Fruit fly (Drosophila melanogaster) whole organism, adult: ENCODE measurements around the gene rtv.

Experiments
- CG11617 ChIP-seq: fragments of 200-800 bp; sonication (Bioruptor generic); optimal IDR thresholded peaks from 2 replicates; lab custom pipeline; 2017; ENCODE audit warnings: mild to moderate bottlenecking, missing biosample characterization, missing genetic modification reagents, missing genetic modification characterization
- CG12768 ChIP-seq: fragments of 200-800 bp; sonication (Bioruptor generic); optimal IDR thresholded peaks from 2 replicates; lab custom pipeline; 2017; ENCODE audit warnings: missing biosample characterization, missing genetic modification characterization, mild to moderate bottlenecking, moderate library complexity, missing genetic modification reagents
- CG14711 ChIP-seq: fragments of 200-800 bp; sonication (Bioruptor generic); optimal IDR thresholded peaks from 2 replicates; lab custom pipeline; 2018; ENCODE audit warnings: missing biosample characterization, mild to moderate bottlenecking, missing genetic modification characterization, moderate library complexity
- CG1620 ChIP-seq: fragments of 200-800 bp; sonication (Bioruptor generic); optimal IDR thresholded peaks from 2 replicates; lab custom pipeline; 2016; ENCODE audit warnings: missing biosample characterization, missing genetic modification characterization
- CG33017 ChIP-seq: fragments of 200-800 bp; sonication (Bioruptor generic); optimal IDR thresholded peaks from 2 replicates; lab custom pipeline; 2018; ENCODE audit warnings: missing biosample characterization, mild to moderate bottlenecking, missing genetic modification characterization, moderate library complexity
- CG5204 ChIP-seq: fragments of 200-800 bp; sonication (Bioruptor generic); optimal IDR thresholded peaks from 2 replicates; lab custom pipeline; 2016; ENCODE audit warnings: missing biosample characterization, missing genetic modification characterization
- CG7045 ChIP-seq: fragments of 200-800 bp; sonication (Bioruptor generic); optimal IDR thresholded peaks from 2 replicates; lab custom pipeline; 2017; ENCODE audit warnings: missing biosample characterization, mild to moderate bottlenecking, missing genetic modification characterization
- CG7101 ChIP-seq: fragments of 200-800 bp; sonication (Bioruptor generic); optimal IDR thresholded peaks from 2 replicates; lab custom pipeline; 2018; ENCODE audit warnings: missing biosample characterization, mild to moderate bottlenecking, missing genetic modification characterization, moderate library complexity
- Crg-1 ChIP-seq: fragments of 200-800 bp; sonication (Bioruptor generic); optimal IDR thresholded peaks from 2 replicates; lab custom pipeline; 2016; ENCODE audit warnings: missing biosample characterization, missing genetic modification characterization
- Hr96 ChIP-seq: fragments of 200-800 bp; sonication (Bioruptor generic); optimal IDR thresholded peaks from 2 replicates; lab custom pipeline; 2016; ENCODE audit warnings: missing biosample characterization, missing genetic modification characterization
- Mnt ChIP-seq: fragments of 200-800 bp; sonication (Bioruptor generic); optimal IDR thresholded peaks from 2 replicates; lab custom pipeline; 2016; ENCODE audit warnings: missing biosample characterization, mild to moderate bottlenecking, missing genetic modification characterization
- bab1 ChIP-seq: fragments of 200-800 bp; sonication (Bioruptor generic); optimal IDR thresholded peaks from 3 replicates; lab custom pipeline; 2019; ENCODE audit warnings: missing biosample characterization, mild to moderate bottlenecking, missing genetic modification characterization, moderate library complexity
- cic ChIP-seq: fragments of 200-800 bp; sonication (Bioruptor generic); optimal IDR thresholded peaks from 2 replicates; lab custom pipeline; 2017; ENCODE audit warnings: missing biosample characterization, mild to moderate bottlenecking, missing genetic modification characterization, moderate library complexity
- cnc ChIP-seq, 2 experiments: fragments of >200 bp; optimal IDR thresholded peaks; 2 replicates each; lab custom pipeline; 2017
- kay ChIP-seq: fragments of 200-800 bp; sonication (Bioruptor generic); peaks from one replicate; lab custom pipeline; 2016; ENCODE audit warnings: missing biosample characterization, missing genetic modification characterization, borderline replicate concordance
- ovo ChIP-seq: fragments of 200-800 bp; sonication (Bioruptor generic); optimal IDR thresholded peaks from 2 replicates; lab custom pipeline; 2016; ENCODE audit warnings: missing biosample characterization, missing genetic modification characterization
- pad ChIP-seq: fragments of 200-800 bp; sonication (Bioruptor generic); optimal IDR thresholded peaks from 3 replicates; lab custom pipeline; 2017; ENCODE audit warnings: missing biosample characterization, missing genetic modification characterization, mild to moderate bottlenecking, moderate library complexity, missing genetic modification reagents
- tj ChIP-seq: fragments of 200-800 bp; sonication (Bioruptor generic); optimal IDR thresholded peaks from 3 replicates; lab custom pipeline; 2017; ENCODE audit warnings: missing biosample characterization, mild to moderate bottlenecking, missing genetic modification characterization, moderate library complexity
- toe ChIP-seq: fragments of 200-800 bp; sonication (Bioruptor generic); optimal IDR thresholded peaks from 2 replicates; lab custom pipeline; 2016; ENCODE audit warnings: missing biosample characterization, missing genetic modification characterization

rtv gene

DNA sequence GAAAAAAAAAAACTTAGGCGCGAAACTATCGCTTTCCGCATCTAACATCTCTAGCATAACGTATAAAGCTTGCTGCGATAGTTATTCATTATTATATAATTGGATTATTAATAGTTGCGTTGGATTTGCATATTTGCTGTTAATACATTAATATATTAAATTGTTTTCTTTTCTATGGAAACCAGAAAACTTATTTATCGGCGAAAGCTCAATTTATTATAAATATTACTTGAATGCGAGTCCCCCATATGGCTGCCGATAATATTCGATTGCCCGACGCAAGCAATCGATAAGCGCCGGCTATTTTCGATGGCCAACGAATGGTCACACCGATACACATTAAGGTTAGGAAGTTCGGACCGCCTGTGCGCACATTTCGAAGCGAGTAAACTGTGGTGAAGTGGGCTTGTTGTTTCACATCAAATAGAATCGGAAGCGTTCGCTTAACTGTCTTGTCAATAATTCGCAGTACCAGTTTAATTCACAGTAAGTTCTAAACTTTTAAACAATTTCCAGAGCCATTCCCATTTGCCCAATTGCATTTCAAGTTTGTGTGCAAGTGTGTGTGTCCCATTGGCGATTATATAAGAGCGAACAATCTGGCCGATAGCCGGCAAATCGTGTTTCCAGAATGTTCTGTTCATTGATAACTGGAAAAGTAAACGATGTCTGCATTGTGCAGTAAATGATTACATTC is 45.5 kb downstream of the rtv start, which contains the start of gene Hsp60A:
Gene Hsp60A (plus strand): TSS at position 335 of the 697 bp plus-strand sequence.
- TF ChIP-seq Crg-1 (GFP tag; lab: Kevin White, UChicago) (peak; percentile 14), pad (GFP tag; lab: Kevin White, UChicago) (peak; percentile 37), bab1 (GFP tag; lab: Kevin White, UChicago) (peak; percentile 84), Hr96 (GFP tag; lab: Kevin White, UChicago) (peak; percentile 56), toe (GFP tag; lab: Kevin White, UChicago) (peak; percentile 33), CG11617 (no peak), Mnt (GFP tag; lab: Kevin White, UChicago) (no peak), kay (GFP tag; lab: Kevin White, UChicago) (no peak), CG12768 (GFP tag; lab: Kevin White, UChicago) (no peak), cnc (optimal IDR thresholded peaks at IDR 0.05; lab: Kevin White, UChicago) (no peak), CG33017 (tag; lab: Kevin White, UChicago) (peak; percentile 12), CG7101 (tag; lab: Kevin White, UChicago) (peak; percentile 76), CG14711 (tag; lab: Kevin White, UChicago) (peak; percentile 58), cic (GFP tag; lab: Kevin White, UChicago) (peak; percentile 3), CG1620 (peak; percentile 73), CG7045 (GFP tag; lab: Kevin White, UChicago) (no peak), tj (GFP tag; lab: Kevin White, UChicago) (peak; percentile 47), CG5204 (GFP tag; lab: Kevin White, UChicago) (no peak), ovo (peak; percentile 61)
